Comparison of ENCODE assay signal across 2 fruit fly cellular contexts in genomic region chr3R:10677245-10677902, dm6.
A peak's percentile ranks its signal among the peaks of the same experiment; 100 is the strongest.
TF ChIP-seq lines count a peak whose summit lies in the region.

TSS of gene CG6465 (minus strand) at chr3R:10677251.

TF ChIP-seq in whole organism, adult, 20 proteins besides CTCF, POLR2A, EP300 and RAD21 (continued from another document):
- no peak for TF ChIP-seq Crg-1 (GFP tag; optimal IDR thresholded peaks at IDR 0.05; lab: Kevin White, UChicago)
- no peak for TF ChIP-seq Mnt (GFP tag; optimal IDR thresholded peaks at IDR 0.05; lab: Kevin White, UChicago)

TF ChIP-seq in whole organism, embryonic, 481 proteins besides CTCF, POLR2A, EP300 and RAD21 (continued from another document and continues in another):
- peak; percentile 35 for TF ChIP-seq nmo (GFP tag; optimal IDR thresholded peaks at IDR 0.05; lab: Kevin White, UChicago)
- TF ChIP-seq BEAF-32 (GFP tag; optimal IDR thresholded peaks at IDR 0.05; lab: Kevin White, UChicago): peak; percentile 19
- TF ChIP-seq CG17385 (GFP tag; optimal IDR thresholded peaks at IDR 0.05; lab: Kevin White, UChicago): peak; percentile 9
- TF ChIP-seq run (tag; optimal IDR thresholded peaks at IDR 0.05; lab: Kevin White, UChicago): no peak
- TF ChIP-seq Taf1 (GFP tag; IDR thresholded peaks at IDR 0.05; lab: Robert Waterston, UW): no peak
- peak; percentile 69 for TF ChIP-seq CG11504 (tag; optimal IDR thresholded peaks at IDR 0.05; lab: Kevin White, UChicago)
- TF ChIP-seq luna (GFP tag; optimal IDR thresholded peaks at IDR 0.05; lab: Kevin White, UChicago): no peak
- TF ChIP-seq CG6175 (GFP tag; IDR thresholded peaks at IDR 0.05; lab: Robert Waterston, UW): no peak
- TF ChIP-seq CG12769 (tag; optimal IDR thresholded peaks at IDR 0.05; lab: Kevin White, UChicago): peak; percentile 18
- peak; percentile 17 for TF ChIP-seq CG10267 (tag; optimal IDR thresholded peaks at IDR 0.05; lab: Kevin White, UChicago)
- TF ChIP-seq CG4328 (GFP tag; optimal IDR thresholded peaks at IDR 0.05; lab: Kevin White, UChicago): no peak
- TF ChIP-seq tup (GFP tag; optimal IDR thresholded peaks at IDR 0.05; lab: Kevin White, UChicago): no peak
- no peak for TF ChIP-seq peb (GFP tag; IDR thresholded peaks at IDR 0.05; lab: Robert Waterston, UW)
- peak; percentile 9 for TF ChIP-seq Ets97D (GFP tag; optimal IDR thresholded peaks at IDR 0.05; lab: Kevin White, UChicago)
- TF ChIP-seq Bgb (GFP tag; IDR thresholded peaks at IDR 0.05; lab: Robert Waterston, UW; ENCODE audit: partially characterized antibody): peak; percentile 70
- TF ChIP-seq zf30C (GFP tag; optimal IDR thresholded peaks at IDR 0.05; lab: Kevin White, UChicago): no peak
- TF ChIP-seq tna (GFP tag; IDR thresholded peaks at IDR 0.05; lab: Robert Waterston, UW; ENCODE audit: partially characterized antibody): no peak
- no peak for TF ChIP-seq Atf3 (GFP tag; optimal IDR thresholded peaks at IDR 0.05; lab: Kevin White, UChicago)
- TF ChIP-seq cwo (GFP tag; optimal IDR thresholded peaks at IDR 0.05; lab: Kevin White, UChicago): no peak
- TF ChIP-seq shn (GFP tag; optimal IDR thresholded peaks at IDR 0.05; lab: Kevin White, UChicago): no peak
- no peak for TF ChIP-seq exex (tag; optimal IDR thresholded peaks at IDR 0.05; lab: Kevin White, UChicago)
- TF ChIP-seq amos (GFP tag; IDR thresholded peaks at IDR 0.05; lab: Robert Waterston, UW; ENCODE audit: partially characterized antibody): peak; percentile 68
- TF ChIP-seq CG2712 (tag; optimal IDR thresholded peaks at IDR 0.05; lab: Kevin White, UChicago): peak; percentile 21
- no peak for TF ChIP-seq pum (GFP tag; optimal IDR thresholded peaks at IDR 0.05; lab: Kevin White, UChicago)
- no peak for TF ChIP-seq B-H1 (GFP tag; IDR thresholded peaks at IDR 0.05; lab: Robert Waterston, UW)
- TF ChIP-seq Elba2 (GFP tag; optimal IDR thresholded peaks at IDR 0.05; lab: Kevin White, UChicago): no peak
- TF ChIP-seq Lim3 (GFP tag; IDR thresholded peaks at IDR 0.05; lab: Robert Waterston, UW): no peak
- no peak for TF ChIP-seq CG17328 (GFP tag; IDR thresholded peaks at IDR 0.05; lab: Robert Waterston, UW)
- TF ChIP-seq CG8944 (GFP tag; optimal IDR thresholded peaks at IDR 0.05; lab: Kevin White, UChicago): no peak
- TF ChIP-seq sug (tag; optimal IDR thresholded peaks at IDR 0.05; lab: Kevin White, UChicago): peak; percentile 49
- no peak for TF ChIP-seq fd96Cb (tag; optimal IDR thresholded peaks at IDR 0.05; lab: Kevin White, UChicago)
- TF ChIP-seq Opbp (GFP tag; IDR thresholded peaks at IDR 0.05; lab: Robert Waterston, UW; ENCODE audit: partially characterized antibody): peak; percentile 57; the same call in 1 of the 3 replicates
- no peak for TF ChIP-seq CrebB (tag; optimal IDR thresholded peaks at IDR 0.05; lab: Kevin White, UChicago)
- no peak for TF ChIP-seq Hand (GFP tag; optimal IDR thresholded peaks at IDR 0.05; lab: Kevin White, UChicago)
- no peak; the same call in 1 of the 2 replicates for TF ChIP-seq chm (GFP tag; IDR thresholded peaks at IDR 0.05; lab: Robert Waterston, UW)
- peak; percentile 24 to 87 for TF ChIP-seq Eip74EF (GFP tag; optimal IDR thresholded peaks at IDR 0.05; lab: Kevin White, UChicago)
- peak; percentile 3 for TF ChIP-seq B-H2 (GFP tag; optimal IDR thresholded peaks at IDR 0.05; lab: Kevin White, UChicago)
- TF ChIP-seq CG14014 (GFP tag; IDR thresholded peaks at IDR 0.05; lab: Robert Waterston, UW): no peak
- TF ChIP-seq Hr3 (GFP tag; optimal IDR thresholded peaks at IDR 0.05; lab: Kevin White, UChicago): no peak
- no peak for TF ChIP-seq Oli (tag; optimal IDR thresholded peaks at IDR 0.05; lab: Kevin White, UChicago)
- TF ChIP-seq CG1024 (GFP tag; IDR thresholded peaks at IDR 0.05; lab: Robert Waterston, UW): no peak
- peak; percentile 46; the same call in 1 of the 3 replicates for TF ChIP-seq gce (GFP tag; IDR thresholded peaks at IDR 0.05; lab: Robert Waterston, UW)
- no peak for TF ChIP-seq btn (GFP tag; optimal IDR thresholded peaks at IDR 0.05; lab: Kevin White, UChicago)
- peak; percentile 33 for TF ChIP-seq Camta (GFP tag; optimal IDR thresholded peaks at IDR 0.05; lab: Kevin White, UChicago)
- peak; percentile 12 for TF ChIP-seq Asciz (GFP tag; optimal IDR thresholded peaks at IDR 0.05; lab: Kevin White, UChicago)
- TF ChIP-seq CG8281 (tag; optimal IDR thresholded peaks at IDR 0.05; lab: Kevin White, UChicago): no peak
- peak; percentile 47 for TF ChIP-seq pros (GFP tag; optimal IDR thresholded peaks at IDR 0.05; lab: Kevin White, UChicago)
- no peak for TF ChIP-seq pan (optimal IDR thresholded peaks at IDR 0.05; lab: Kevin White, UChicago)
- peak in 1 of 2 experiments; percentile 18 for TF ChIP-seq pan (GFP tag; optimal IDR thresholded peaks at IDR 0.05 in 1 of 2, IDR thresholded peaks at IDR 0.05 in 1 of 2)
- TF ChIP-seq CG17186 (GFP tag; optimal IDR thresholded peaks at IDR 0.05; lab: Kevin White, UChicago): no peak
- TF ChIP-seq CG16815 (GFP tag; optimal IDR thresholded peaks at IDR 0.05; lab: Kevin White, UChicago): no peak
- TF ChIP-seq D19B (GFP tag; optimal IDR thresholded peaks at IDR 0.05; lab: Kevin White, UChicago): no peak
- TF ChIP-seq CG7271 (tag; optimal IDR thresholded peaks at IDR 0.05; lab: Kevin White, UChicago): no peak
- TF ChIP-seq yki (optimal IDR thresholded peaks at IDR 0.05; lab: Kevin White, UChicago): peak; percentile 32
- TF ChIP-seq Dad (GFP tag; optimal IDR thresholded peaks at IDR 0.05; lab: Kevin White, UChicago): no peak
- 0 out of 2 replicates have a peak, but pooled peaks have one; percentile 21 for TF ChIP-seq CG32532 (GFP tag; IDR thresholded peaks at IDR 0.05; lab: Robert Waterston, UW)
- TF ChIP-seq CG7372 (GFP tag; IDR thresholded peaks at IDR 0.05; lab: Robert Waterston, UW): 0 out of 2 replicates have a peak, but pooled peaks have one; percentile 6
- TF ChIP-seq CG10321 (GFP tag; IDR thresholded peaks at IDR 0.05; lab: Robert Waterston, UW): no peak
- TF ChIP-seq Dref (GFP tag; IDR thresholded peaks at IDR 0.05; lab: Robert Waterston, UW): no peak
- TF ChIP-seq gcm2 (GFP tag; optimal IDR thresholded peaks at IDR 0.05; lab: Kevin White, UChicago): no peak
- no peak for TF ChIP-seq CG8388 (GFP tag; optimal IDR thresholded peaks at IDR 0.05; lab: Kevin White, UChicago)
- TF ChIP-seq dimm (GFP tag; IDR thresholded peaks at IDR 0.05; lab: Robert Waterston, UW): no peak
- TF ChIP-seq grn (GFP tag; optimal IDR thresholded peaks at IDR 0.05; lab: Kevin White, UChicago): peak; percentile 98
- no peak for TF ChIP-seq Ssrp (tag; optimal IDR thresholded peaks at IDR 0.05; lab: Kevin White, UChicago)
- no peak for TF ChIP-seq CG10959 (GFP tag; IDR thresholded peaks at IDR 0.05; lab: Robert Waterston, UW)
- TF ChIP-seq lov (optimal IDR thresholded peaks at IDR 0.05; lab: Kevin White, UChicago): no peak
- TF ChIP-seq lov (GFP tag; IDR thresholded peaks at IDR 0.05; lab: Robert Waterston, UW): no peak
- no peak for TF ChIP-seq CG17802 (tag; optimal IDR thresholded peaks at IDR 0.05; lab: Kevin White, UChicago)
- no peak for TF ChIP-seq CG15696 (tag; optimal IDR thresholded peaks at IDR 0.05; lab: Kevin White, UChicago)
- TF ChIP-seq kah (GFP tag; optimal IDR thresholded peaks at IDR 0.05; lab: Kevin White, UChicago): no peak
- TF ChIP-seq jumu (GFP tag; optimal IDR thresholded peaks at IDR 0.05; lab: Kevin White, UChicago): no peak
- no peak for TF ChIP-seq D19A (tag; optimal IDR thresholded peaks at IDR 0.05; lab: Kevin White, UChicago)
- peak; percentile 8 for TF ChIP-seq CG3163 (GFP tag; optimal IDR thresholded peaks at IDR 0.05; lab: Kevin White, UChicago)
- no peak for TF ChIP-seq CG4707 (GFP tag; optimal IDR thresholded peaks at IDR 0.05; lab: Kevin White, UChicago)
- no peak for TF ChIP-seq otp (GFP tag; IDR thresholded peaks at IDR 0.05; lab: Robert Waterston, UW)
- TF ChIP-seq grau (tag; optimal IDR thresholded peaks at IDR 0.05; lab: Kevin White, UChicago): peak; percentile 81
- no peak for TF ChIP-seq nerfin-2 (GFP tag; IDR thresholded peaks at IDR 0.05; lab: Robert Waterston, UW; ENCODE audit: partially characterized antibody)
- TF ChIP-seq fd64A (GFP tag; optimal IDR thresholded peaks at IDR 0.05; lab: Kevin White, UChicago): no peak
- no peak for TF ChIP-seq Hr39 (optimal IDR thresholded peaks at IDR 0.05; lab: Kevin White, UChicago)
- peak; percentile 85 for TF ChIP-seq stwl (tag; optimal IDR thresholded peaks at IDR 0.05; lab: Kevin White, UChicago)
- peak; percentile 39; the same call in 1 of the 3 replicates for TF ChIP-seq CG17361 (GFP tag; IDR thresholded peaks at IDR 0.05; lab: Robert Waterston, UW)
- no peak for TF ChIP-seq Bteb2 (GFP tag; optimal IDR thresholded peaks at IDR 0.05; lab: Kevin White, UChicago)
- no peak for TF ChIP-seq CG11247 (GFP tag; IDR thresholded peaks at IDR 0.05; lab: Robert Waterston, UW)
- TF ChIP-seq tap (tag; optimal IDR thresholded peaks at IDR 0.05; lab: Kevin White, UChicago): no peak
- TF ChIP-seq pho (GFP tag; optimal IDR thresholded peaks at IDR 0.05; lab: Kevin White, UChicago): no peak
- TF ChIP-seq vfl (GFP tag; optimal IDR thresholded peaks at IDR 0.05; lab: Kevin White, UChicago): no peak
- no peak for TF ChIP-seq CG13775 (GFP tag; optimal IDR thresholded peaks at IDR 0.05; lab: Kevin White, UChicago)
- no peak for TF ChIP-seq zfh1 (GFP tag; IDR thresholded peaks at IDR 0.05; lab: Robert Waterston, UW)
- no peak for TF ChIP-seq ATbp (GFP tag; optimal IDR thresholded peaks at IDR 0.05; lab: Kevin White, UChicago)
- TF ChIP-seq CG2889 (GFP tag; IDR thresholded peaks at IDR 0.05; lab: Robert Waterston, UW): no peak
- TF ChIP-seq hbn (GFP tag; IDR thresholded peaks at IDR 0.05; lab: Robert Waterston, UW; ENCODE audit: partially characterized antibody): no peak
- no peak for TF ChIP-seq CG6791 (GFP tag; IDR thresholded peaks at IDR 0.05; lab: Robert Waterston, UW; ENCODE audit: partially characterized antibody)
- no peak for TF ChIP-seq CG16779 (GFP tag; IDR thresholded peaks at IDR 0.05; lab: Robert Waterston, UW)
- peak; percentile 53; the same call in 2 of the 3 replicates for TF ChIP-seq row (GFP tag; IDR thresholded peaks at IDR 0.05; lab: Robert Waterston, UW)
- TF ChIP-seq sima (GFP tag; optimal IDR thresholded peaks at IDR 0.05; lab: Kevin White, UChicago): no peak
- peak; percentile 76 for TF ChIP-seq CG13894 (tag; optimal IDR thresholded peaks at IDR 0.05; lab: Kevin White, UChicago)
- TF ChIP-seq Doc2 (GFP tag; IDR thresholded peaks at IDR 0.05; lab: Robert Waterston, UW): no peak
- no peak for TF ChIP-seq CG1602 (GFP tag; optimal IDR thresholded peaks at IDR 0.05; lab: Kevin White, UChicago)
- no peak for TF ChIP-seq HLH54F (GFP tag; optimal IDR thresholded peaks at IDR 0.05; lab: Kevin White, UChicago)
- TF ChIP-seq CG13123 (GFP tag; optimal IDR thresholded peaks at IDR 0.05; lab: Kevin White, UChicago): no peak
- TF ChIP-seq Hmr (GFP tag; optimal IDR thresholded peaks at IDR 0.05; lab: Kevin White, UChicago): peak; percentile 30
- TF ChIP-seq CG34224 (GFP tag; IDR thresholded peaks at IDR 0.05; lab: Robert Waterston, UW; ENCODE audit: partially characterized antibody): no peak
- peak; percentile 71 for TF ChIP-seq CG42726 (GFP tag; IDR thresholded peaks at IDR 0.05; lab: Robert Waterston, UW; ENCODE audit: partially characterized antibody)
- TF ChIP-seq CG12744 (GFP tag; optimal IDR thresholded peaks at IDR 0.05; lab: Kevin White, UChicago): no peak
- TF ChIP-seq CG3726 (GFP tag; IDR thresholded peaks at IDR 0.05; lab: Robert Waterston, UW): no peak
- no peak for TF ChIP-seq ttk (GFP tag; IDR thresholded peaks at IDR 0.05; lab: Robert Waterston, UW)
- TF ChIP-seq lab (GFP tag; optimal IDR thresholded peaks at IDR 0.05; lab: Kevin White, UChicago): peak; percentile 68
- TF ChIP-seq CG12219 (GFP tag; optimal IDR thresholded peaks at IDR 0.05; lab: Kevin White, UChicago): no peak
- TF ChIP-seq CG10565 (GFP tag; optimal IDR thresholded peaks at IDR 0.05; lab: Kevin White, UChicago): no peak
- TF ChIP-seq dmrt99B (tag; optimal IDR thresholded peaks at IDR 0.05; lab: Kevin White, UChicago): peak; percentile 33
- peak; percentile 39 for TF ChIP-seq CG8290 (GFP tag; optimal IDR thresholded peaks at IDR 0.05; lab: Kevin White, UChicago)
- peak; percentile 56 to 76 for TF ChIP-seq CG8290 (tag; optimal IDR thresholded peaks at IDR 0.05; lab: Kevin White, UChicago)
- no peak for TF ChIP-seq PHDP (tag; optimal IDR thresholded peaks at IDR 0.05; lab: Kevin White, UChicago)
- TF ChIP-seq caup (GFP tag; optimal IDR thresholded peaks at IDR 0.05; lab: Kevin White, UChicago; ENCODE audit: severe bottlenecking): peak; percentile 19
- TF ChIP-seq repo (GFP tag; optimal IDR thresholded peaks at IDR 0.05; lab: Kevin White, UChicago): no peak
- TF ChIP-seq BtbVII (GFP tag; optimal IDR thresholded peaks at IDR 0.05; lab: Kevin White, UChicago): no peak
- no peak for TF ChIP-seq Mad (GFP tag; optimal IDR thresholded peaks at IDR 0.05; lab: Kevin White, UChicago)
- TF ChIP-seq dan (GFP tag; IDR thresholded peaks at IDR 0.05; lab: Robert Waterston, UW): no peak
- peak; percentile 93 for TF ChIP-seq CG2199 (GFP tag; IDR thresholded peaks at IDR 0.05; lab: Robert Waterston, UW)
- TF ChIP-seq Usf (GFP tag; optimal IDR thresholded peaks at IDR 0.05; lab: Kevin White, UChicago): no peak
- TF ChIP-seq ac (GFP tag; optimal IDR thresholded peaks at IDR 0.05; lab: Kevin White, UChicago): no peak
- no peak for TF ChIP-seq Bdp1 (GFP tag; optimal IDR thresholded peaks at IDR 0.05; lab: Kevin White, UChicago)
- TF ChIP-seq H15 (GFP tag; IDR thresholded peaks at IDR 0.05; lab: Robert Waterston, UW): no peak
- peak; percentile 38 for TF ChIP-seq CG18599 (GFP tag; optimal IDR thresholded peaks at IDR 0.05; lab: Kevin White, UChicago)
- peak; percentile 17 for TF ChIP-seq CG13424 (tag; optimal IDR thresholded peaks at IDR 0.05; lab: Kevin White, UChicago)
- TF ChIP-seq CG18619 (GFP tag; optimal IDR thresholded peaks at IDR 0.05; lab: Kevin White, UChicago): no peak
- peak; percentile 34; the same call in 1 of the 2 replicates for TF ChIP-seq al (GFP tag; IDR thresholded peaks at IDR 0.05; lab: Robert Waterston, UW)
- peak; percentile 52 for TF ChIP-seq gro (GFP tag; optimal IDR thresholded peaks at IDR 0.05; lab: Kevin White, UChicago)
- TF ChIP-seq bsh (GFP tag; optimal IDR thresholded peaks at IDR 0.05; lab: Kevin White, UChicago): no peak
- no peak for TF ChIP-seq Meics (GFP tag; optimal IDR thresholded peaks at IDR 0.05; lab: Kevin White, UChicago)
- no peak for TF ChIP-seq CG10147 (GFP tag; optimal IDR thresholded peaks at IDR 0.05; lab: Kevin White, UChicago)
- TF ChIP-seq CG7786 (GFP tag; optimal IDR thresholded peaks at IDR 0.05; lab: Kevin White, UChicago): no peak
- no peak for TF ChIP-seq en (GFP tag; optimal IDR thresholded peaks at IDR 0.05; lab: Kevin White, UChicago)
- peak; percentile 64 for TF ChIP-seq abd-A (tag; optimal IDR thresholded peaks at IDR 0.05; lab: Kevin White, UChicago)
